Worm (Caenorhabditis elegans) whole organism, late embryonic: ENCODE results near the gene F35F10.5.

Experiments used
- ceh-2 ChIP-seq: sonication (generic microtip); optimal IDR thresholded peaks from 2 replicates; lab custom pipeline; 2016; ENCODE audit warnings: missing genotype, missing genetic modification characterization, missing compliant biosample characterization
- tbx-2 ChIP-seq: sonication (generic microtip); optimal IDR thresholded peaks from 2 replicates; lab custom pipeline; 2016; ENCODE audit warnings: missing genetic modification characterization, missing compliant biosample characterization

DNA sequence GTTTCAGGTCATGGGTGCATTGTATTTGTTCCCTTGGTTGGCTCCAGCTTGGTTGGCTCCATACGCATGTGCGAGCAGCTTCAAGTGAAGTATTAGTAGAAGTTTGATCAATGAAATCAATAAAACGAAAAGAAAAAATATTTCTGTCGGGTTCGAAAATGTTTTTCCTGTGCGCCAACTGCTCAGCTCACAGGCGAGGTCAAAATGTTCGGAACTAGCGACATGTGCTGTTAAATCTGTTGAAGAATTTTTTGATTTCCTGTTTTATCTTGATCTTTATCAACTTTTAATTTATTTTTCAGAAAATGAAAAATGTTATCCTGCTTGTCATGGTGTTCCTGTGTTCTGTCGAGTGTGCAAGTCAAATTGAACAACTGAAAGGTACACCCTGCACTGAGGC is 3.2 kb upstream of the F35F10.5 start, which contains the start of gene T28A11.25:
- TF ChIP-seq tbx-2 (tag; lab: Kevin White, UChicago): no peak
- TF ChIP-seq ceh-2: no peak
